Worm (Caenorhabditis elegans): ENCODE data around the gene F46C5.4.

Gene F46C5.4

ce11 chrII:8829189-8829588 lies 6.7 kb upstream of the F46C5.4 start, which contains the start of gene F46C5.2 (continued):
- TF ChIP-seq snpc-1.1 (tag; optimal IDR thresholded peaks at IDR 0.05; ENCODE audit: insufficient read depth) = no peak

- TF ChIP-seq attf-6 (GFP tag; IDR thresholded peaks at IDR 0.05) = no peak
- TF ChIP-seq hlh-26 (GFP tag; conservative IDR thresholded peaks at IDR 0.05) = no peak
- no peak for TF ChIP-seq mel-28 (tag; optimal IDR thresholded peaks at IDR 0.05; ENCODE audit: borderline replicate concordance)
- no peak for TF ChIP-seq let-526 (GFP tag; IDR thresholded peaks at IDR 0.05)
Measured at ce11 chrII:8830917-8831316, 5.0 kb upstream of the F46C5.4 start.

ce11 chrII:8832941-8833340 lies 2.9 kb upstream of the F46C5.4 start:
- TF ChIP-seq egl-44 (GFP tag; IDR thresholded peaks at IDR 0.05) (no peak), hmg-20 (GFP tag; IDR thresholded peaks at IDR 0.05) (no peak), hrde-1 (tag; optimal IDR thresholded peaks at IDR 0.05; ENCODE audit: borderline replicate concordance) (no peak), egl-18 (GFP tag; IDR thresholded peaks at IDR 0.05) (no peak)

ce11 chrII:8839025-8839424 lies 3.1 kb downstream of the F46C5.4 start, which contains the start of gene F46C5.7:
F46C5.7 (plus strand) TSS chrII:8839325.
- no peak for TF ChIP-seq hrde-1 (tag; optimal IDR thresholded peaks at IDR 0.05; ENCODE audit: borderline replicate concordance)
- no peak for TF ChIP-seq efl-1 (GFP tag; optimal IDR thresholded peaks at IDR 0.05)
- no peak for TF ChIP-seq attf-3 (GFP tag; conservative IDR thresholded peaks at IDR 0.05)
- TF ChIP-seq F49E8.2 (tag; optimal IDR thresholded peaks at IDR 0.05; ENCODE audit: insufficient read depth) = no peak
- TF ChIP-seq madf-6 (GFP tag; IDR thresholded peaks at IDR 0.05) = no peak
- no peak for TF ChIP-seq akir-1 (GFP tag; optimal IDR thresholded peaks at IDR 0.05)
- TF ChIP-seq chd-7 (tag; optimal IDR thresholded peaks at IDR 0.05) = no peak
- no peak for TF ChIP-seq athp-1 (tag; optimal IDR thresholded peaks at IDR 0.05)
- TF ChIP-seq F37B4.10 (GFP tag; IDR thresholded peaks at IDR 0.05) = no peak
- TF ChIP-seq lag-1 (GFP tag; IDR thresholded peaks at IDR 0.05) = no peak
- TF ChIP-seq nhr-179 (tag; optimal IDR thresholded peaks at IDR 0.05) = no peak
- TF ChIP-seq Y67H2A.10 (GFP tag; conservative IDR thresholded peaks at IDR 0.05) = no peak
- no peak for TF ChIP-seq D2030.7 (GFP tag; IDR thresholded peaks at IDR 0.05)
- no peak for TF ChIP-seq hlh-26 (GFP tag; conservative IDR thresholded peaks at IDR 0.05)
- TF ChIP-seq ztf-28 (GFP tag; IDR thresholded peaks at IDR 0.05) = no peak
- no peak for TF ChIP-seq rcor-1 (GFP tag; IDR thresholded peaks at IDR 0.05)
- TF ChIP-seq ztf-25 (GFP tag; IDR thresholded peaks at IDR 0.05) = no peak
- TF ChIP-seq lin-35 (GFP tag; optimal IDR thresholded peaks at IDR 0.05) = no peak
- no peak for TF ChIP-seq aptf-2 (GFP tag; conservative IDR thresholded peaks at IDR 0.05)

ce11 chrII:8844465-8845126 lies 8.7 kb downstream of the F46C5.4 start, which contains the start of gene F46C5.6:
F46C5.6 (minus strand) TSS chrII:8844515.
- TF ChIP-seq ceh-79 (tag; optimal IDR thresholded peaks at IDR 0.05) (no peak), T07F8.4 (tag; optimal IDR thresholded peaks at IDR 0.05) (no peak), aptf-2 (GFP tag; conservative IDR thresholded peaks at IDR 0.05) (no peak)

- no peak for TF ChIP-seq tlf-1 (GFP tag; optimal IDR thresholded peaks at IDR 0.05)
- no peak for TF ChIP-seq ztf-18 (tag; optimal IDR thresholded peaks at IDR 0.05)
- TF ChIP-seq mes-4 (tag; optimal IDR thresholded peaks at IDR 0.05) = no peak
- TF ChIP-seq repo-1 (tag; optimal IDR thresholded peaks at IDR 0.05) = no peak
- no peak for TF ChIP-seq nhr-90 (tag; optimal IDR thresholded peaks at IDR 0.05)
- TF ChIP-seq egrh-3 (GFP tag; IDR thresholded peaks at IDR 0.05) = no peak
- no peak for TF ChIP-seq sea-2 (GFP tag; IDR thresholded peaks at IDR 0.05)
- TF ChIP-seq sptf-2 (GFP tag; optimal IDR thresholded peaks at IDR 0.05) = no peak
- TF ChIP-seq aptf-3 (GFP tag; IDR thresholded peaks at IDR 0.05) = no peak
- TF ChIP-seq lsy-27 (tag; optimal IDR thresholded peaks at IDR 0.05; ENCODE audit: borderline replicate concordance, insufficient read depth) = no peak
- no peak for TF ChIP-seq Y53G8AR.9 (GFP tag; conservative IDR thresholded peaks at IDR 0.05)
- TF ChIP-seq lin-26 (GFP tag; IDR thresholded peaks at IDR 0.05) = no peak
Measured at ce11 chrII:8845298-8845697, 9.4 kb downstream of the F46C5.4 start, which contains the start of gene agxt-1. agxt-1 (plus strand) TSS chrII:8845598.

All from whole organism, young adult.